Fruit fly (Drosophila melanogaster) whole organism, prepupa: ENCODE data around the gene CG17134.
A peak's percentile ranks its signal among the peaks of the same experiment; 100 is the strongest.

Source experiments
- Blimp-1 ChIP-seq: fragments of 200-800 bp; sonication (Bioruptor generic); optimal IDR thresholded peaks from 3 replicates; lab custom pipeline; 2017; ENCODE audit warnings: missing biosample characterization, missing genetic modification characterization, mild to moderate bottlenecking, moderate library complexity, missing genetic modification reagents
- CG10631 ChIP-seq: fragments of 200-800 bp; sonication (Bioruptor generic); optimal IDR thresholded peaks from 2 replicates; lab custom pipeline; 2016; ENCODE audit warnings: missing biosample characterization, missing genetic modification characterization
- CG11294 ChIP-seq: fragments of 200-800 bp; sonication (Bioruptor generic); IDR thresholded peaks from 2 replicates; pipeline ENCODE4 v1.3.6; 2022; ENCODE audit warnings: missing biosample characterization, missing genetic modification characterization
- CG11762 ChIP-seq: fragments of 200-800 bp; sonication (Bioruptor generic); optimal IDR thresholded peaks from 3 replicates; lab custom pipeline; 2016; ENCODE audit warnings: missing biosample characterization, missing genetic modification characterization; ENCODE audit not compliant: insufficient read depth
- CG11902 ChIP-seq: fragments of 200-800 bp; sonication (Bioruptor generic); optimal IDR thresholded peaks from 3 replicates; lab custom pipeline; 2016; ENCODE audit warnings: missing biosample characterization, missing genetic modification characterization
- CG15336 ChIP-seq: fragments of 200-800 bp; sonication (Bioruptor generic); IDR thresholded peaks from 2 replicates; pipeline ENCODE4 v1.3.6; 2022; ENCODE audit warnings: missing biosample characterization, missing genetic modification characterization
- CG1621 ChIP-seq: fragments of 200-800 bp; sonication (Bioruptor generic); optimal IDR thresholded peaks from 3 replicates; lab custom pipeline; 2018; ENCODE audit warnings: missing biosample characterization, mild to moderate bottlenecking, missing genetic modification characterization
- CG3032 ChIP-seq: fragments of 200-800 bp; optimal IDR thresholded peaks from 2 replicates; lab custom pipeline; 2019; ENCODE audit warnings: missing biosample characterization, mild to moderate bottlenecking, missing genetic modification characterization, moderate library complexity
- CG3919 ChIP-seq: fragments of 200-800 bp; sonication (Bioruptor generic); optimal IDR thresholded peaks from 3 replicates; lab custom pipeline; 2016; ENCODE audit warnings: missing biosample characterization, missing genetic modification characterization
- CG6792 ChIP-seq: fragments of 200-800 bp; sonication (Bioruptor generic); optimal IDR thresholded peaks from 3 replicates; lab custom pipeline; 2016; ENCODE audit warnings: missing biosample characterization, missing genetic modification characterization
- CG6808 ChIP-seq: fragments of 200-800 bp; sonication (Bioruptor generic); optimal IDR thresholded peaks from 3 replicates; lab custom pipeline; 2017; ENCODE audit warnings: missing biosample characterization, missing genetic modification characterization, mild to moderate bottlenecking, moderate library complexity, missing genetic modification reagents
- CG6854 ChIP-seq: fragments of 200-800 bp; sonication (Bioruptor generic); optimal IDR thresholded peaks from 2 replicates; lab custom pipeline; 2017; ENCODE audit warnings: missing biosample characterization, mild to moderate bottlenecking, missing genetic modification characterization
- CG7368 ChIP-seq: fragments of 200-800 bp; sonication (Bioruptor generic); optimal IDR thresholded peaks from 3 replicates; lab custom pipeline; 2016; ENCODE audit warnings: missing biosample characterization, missing genetic modification characterization
- CG8119 ChIP-seq: fragments of 200-800 bp; sonication (Bioruptor generic); IDR thresholded peaks from 3 replicates; pipeline ENCODE4 v1.3.6; 2022; ENCODE audit warnings: missing biosample characterization, missing genetic modification characterization
- CG8319 ChIP-seq: fragments of 200-800 bp; sonication (Bioruptor generic); optimal IDR thresholded peaks from 3 replicates; lab custom pipeline; 2016; ENCODE audit warnings: missing biosample characterization, missing genetic modification characterization
- CG8632 ChIP-seq: fragments of 200-800 bp; sonication (Bioruptor generic); optimal IDR thresholded peaks from 3 replicates; lab custom pipeline; 2016; ENCODE audit warnings: missing biosample characterization, missing genetic modification characterization
- CG9139 ChIP-seq: fragments of 200-800 bp; sonication (Bioruptor generic); optimal IDR thresholded peaks from 3 replicates; lab custom pipeline; 2017; ENCODE audit warnings: missing biosample characterization, mild to moderate bottlenecking, missing genetic modification characterization
- Eip78C ChIP-seq: fragments of 200-800 bp; sonication (Bioruptor generic); peaks from one replicate; lab custom pipeline; 2016; ENCODE audit warnings: missing biosample characterization, missing genetic modification characterization
- Ets21C ChIP-seq: fragments of 200-800 bp; sonication (Bioruptor generic); optimal IDR thresholded peaks from 3 replicates; lab custom pipeline; 2016; ENCODE audit warnings: missing biosample characterization, missing genetic modification characterization
- Ets96B ChIP-seq: fragments of 200-800 bp; optimal IDR thresholded peaks from 2 replicates; lab custom pipeline; 2019; ENCODE audit warnings: missing biosample characterization, mild to moderate bottlenecking, missing genetic modification characterization, moderate library complexity
- Hr38 ChIP-seq: sonication (Bioruptor generic); optimal IDR thresholded peaks from 2 replicates; lab custom pipeline; 2016; ENCODE audit warnings: missing biosample characterization, missing genetic modification characterization
- Hr39 ChIP-seq: fragments of 200-800 bp; sonication (Bioruptor generic); optimal IDR thresholded peaks from 2 replicates; lab custom pipeline; 2016; ENCODE audit warnings: missing biosample characterization, missing genetic modification characterization
- Hr4 ChIP-seq: fragments of 200-800 bp; sonication (Bioruptor generic); optimal IDR thresholded peaks from 3 replicates; lab custom pipeline; 2016; ENCODE audit warnings: missing biosample characterization, missing genetic modification characterization
- Met ChIP-seq: fragments of 200-800 bp; sonication (Bioruptor generic); optimal IDR thresholded peaks from 3 replicates; lab custom pipeline; 2016; ENCODE audit warnings: missing biosample characterization, missing genetic modification characterization
- OdsH ChIP-seq: fragments of 200-800 bp; sonication (Bioruptor generic); optimal IDR thresholded peaks from 3 replicates; lab custom pipeline; 2016; ENCODE audit warnings: missing biosample characterization, missing genetic modification characterization
- Smox ChIP-seq: fragments of 200-800 bp; sonication (Bioruptor generic); optimal IDR thresholded peaks from 3 replicates; lab custom pipeline; 2016; ENCODE audit warnings: missing biosample characterization, missing genetic modification characterization
- Sox102F ChIP-seq: fragments of 200-800 bp; sonication (Bioruptor generic); optimal IDR thresholded peaks from 2 replicates; lab custom pipeline; 2016; ENCODE audit warnings: missing biosample characterization, mild to moderate bottlenecking, missing genetic modification characterization
- Sox14 ChIP-seq: fragments of 200-800 bp; sonication (Bioruptor generic); optimal IDR thresholded peaks from 3 replicates; lab custom pipeline; 2016; ENCODE audit warnings: missing biosample characterization, missing genetic modification characterization
- achi ChIP-seq: fragments of 200-800 bp; sonication (Bioruptor generic); optimal IDR thresholded peaks from 3 replicates; lab custom pipeline; 2016; ENCODE audit warnings: missing biosample characterization, missing genetic modification characterization
- acj6 ChIP-seq: fragments of 200-800 bp; sonication (Bioruptor generic); optimal IDR thresholded peaks from 3 replicates; lab custom pipeline; 2016; ENCODE audit warnings: missing biosample characterization, missing genetic modification characterization
- cyc ChIP-seq: fragments of 200-800 bp; sonication (Bioruptor generic); optimal IDR thresholded peaks from 3 replicates; lab custom pipeline; 2016; ENCODE audit warnings: missing biosample characterization, missing genetic modification characterization
- dac ChIP-seq: fragments of 200-800 bp; sonication (Bioruptor generic); optimal IDR thresholded peaks from 2 replicates; lab custom pipeline; 2017; ENCODE audit warnings: missing biosample characterization, mild to moderate bottlenecking, missing genetic modification characterization
- eg ChIP-seq: fragments of 200-800 bp; sonication (Bioruptor generic); IDR thresholded peaks from 3 replicates; pipeline ENCODE4 v1.3.6; 2022; ENCODE audit warnings: missing biosample characterization, missing genetic modification characterization
- esn ChIP-seq: fragments of 200-800 bp; sonication (Bioruptor generic); optimal IDR thresholded peaks from 2 replicates; lab custom pipeline; 2016; ENCODE audit warnings: missing biosample characterization, mild to moderate bottlenecking, missing genetic modification characterization, moderate library complexity
- fd59A ChIP-seq: fragments of 200-800 bp; sonication (Bioruptor generic); optimal IDR thresholded peaks from 2 replicates; lab custom pipeline; 2017; ENCODE audit warnings: missing biosample characterization, mild to moderate bottlenecking, missing genetic modification characterization, missing genetic modification reagents
- fd85E ChIP-seq: fragments of 200-800 bp; sonication (Bioruptor generic); optimal IDR thresholded peaks from 3 replicates; lab custom pipeline; 2016; ENCODE audit warnings: missing biosample characterization, missing genetic modification characterization
- fkh ChIP-seq: fragments of 200-800 bp; sonication (Bioruptor generic); optimal IDR thresholded peaks from 3 replicates; lab custom pipeline; 2017; ENCODE audit warnings: missing biosample characterization, mild to moderate bottlenecking, missing genetic modification characterization, moderate library complexity
- lz ChIP-seq: fragments of 200-800 bp; sonication (Bioruptor generic); optimal IDR thresholded peaks from 3 replicates; lab custom pipeline; 2016; ENCODE audit warnings: missing biosample characterization, missing genetic modification characterization
- net ChIP-seq: fragments of 200-800 bp; sonication (Bioruptor generic); optimal IDR thresholded peaks from 3 replicates; lab custom pipeline; 2016; ENCODE audit warnings: missing biosample characterization, missing genetic modification characterization
- pdm3 ChIP-seq: fragments of 200-800 bp; sonication (Bioruptor generic); optimal IDR thresholded peaks from 3 replicates; lab custom pipeline; 2016; ENCODE audit warnings: missing biosample characterization, missing genetic modification characterization
- salr ChIP-seq, 2 experiments: fragments of 200-800 bp; sonication (Bioruptor generic); optimal IDR thresholded peaks; 3 replicates each; lab custom pipeline; 2016 to 2018; ENCODE audit warnings: missing biosample characterization in 2 of 2, missing genetic modification characterization in 2 of 2, mild to moderate bottlenecking in 1 of 2
- ss ChIP-seq, 2 experiments: fragments of 200-800 bp; sonication (Bioruptor generic); optimal IDR thresholded peaks; 2 replicates in 1 of 2; 3 replicates in 1 of 2; lab custom pipeline; 2017 to 2018; ENCODE audit warnings: mild to moderate bottlenecking in 2 of 2, missing biosample characterization in 2 of 2, missing genetic modification characterization in 2 of 2, moderate library complexity in 1 of 2
- svp ChIP-seq: fragments of 200-800 bp; sonication (Bioruptor generic); peaks from one replicate; lab custom pipeline; 2016; ENCODE audit warnings: missing biosample characterization, missing genetic modification characterization
- topi ChIP-seq: fragments of 200-800 bp; sonication (Bioruptor generic); optimal IDR thresholded peaks from 3 replicates; lab custom pipeline; 2016; ENCODE audit warnings: missing biosample characterization, missing genetic modification characterization
- vri ChIP-seq: fragments of 200-800 bp; sonication (Bioruptor generic); optimal IDR thresholded peaks from 3 replicates; lab custom pipeline; 2016; ENCODE audit warnings: missing biosample characterization, mild to moderate bottlenecking, missing genetic modification characterization

The CG17134 gene

DNA sequence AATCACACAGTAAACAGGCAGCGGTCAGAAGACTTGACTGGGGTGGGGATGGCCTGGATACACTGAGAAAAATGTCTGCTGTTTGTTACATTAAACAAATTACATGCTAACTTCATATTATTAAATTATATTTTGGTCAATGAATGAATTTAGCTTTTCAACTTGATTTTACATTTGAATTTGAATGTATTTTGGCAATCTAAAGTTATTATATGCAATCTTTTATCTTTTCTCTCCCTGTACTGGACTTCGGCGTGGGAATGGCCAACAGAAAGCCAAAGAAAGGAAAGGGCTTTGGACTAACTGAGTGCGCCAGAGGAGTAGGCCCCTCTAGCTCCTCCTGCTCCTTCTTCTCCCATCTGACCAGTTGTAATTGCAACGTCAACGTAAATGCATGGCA, 29.2 kb upstream of the CG17134 start (continued):
- TF ChIP-seq CG6808, result peak; percentile 57
- TF ChIP-seq CG11902 (GFP tag; lab: Kevin White, UChicago), result peak; percentile 38
- TF ChIP-seq Smox (GFP tag; lab: Kevin White, UChicago), result peak; percentile 80
- TF ChIP-seq Ets21C (GFP tag; lab: Kevin White, UChicago), result peak; percentile 51
- peak in 1 of 2 experiments; percentile 13 for TF ChIP-seq salr (GFP tag; optimal IDR thresholded peaks at IDR 0.05; lab: Kevin White, UChicago)
- TF ChIP-seq vri (GFP tag; lab: Kevin White, UChicago), result peak; percentile 43
- peak; percentile 50 for TF ChIP-seq Blimp-1 (GFP tag; lab: Kevin White, UChicago)
- peak; percentile 42 for TF ChIP-seq Ets96B (tag; lab: Kevin White, UChicago)
- TF ChIP-seq CG1621, result peak; percentile 14
- peak in 1 of 2 experiments; percentile 49 for TF ChIP-seq ss (GFP tag; optimal IDR thresholded peaks at IDR 0.05; lab: Kevin White, UChicago)
- no peak for TF ChIP-seq CG11762 (GFP tag; lab: Kevin White, UChicago)
- no peak for TF ChIP-seq CG8632 (GFP tag; lab: Kevin White, UChicago)
- no peak for TF ChIP-seq Hr38 (GFP tag; lab: Kevin White, UChicago)
- TF ChIP-seq achi, result peak; percentile 56
- no peak for TF ChIP-seq fkh (GFP tag; lab: Kevin White, UChicago)
- peak; percentile 49 for TF ChIP-seq CG7368 (GFP tag; lab: Kevin White, UChicago)
- TF ChIP-seq pdm3 (GFP tag; lab: Kevin White, UChicago), result peak; percentile 38
- TF ChIP-seq CG8119, result peak; percentile 72
- peak; percentile 65 for TF ChIP-seq Hr39 (GFP tag; lab: Kevin White, UChicago)
- peak; percentile 46 for TF ChIP-seq CG3032 (tag; lab: Kevin White, UChicago)
- 0 out of 2 replicates have a peak, but pooled peaks have one; percentile 22 for TF ChIP-seq CG11294 (GFP tag; lab: Robert Waterston, UW)
- TF ChIP-seq fd85E, result no peak
- TF ChIP-seq topi (GFP tag; lab: Kevin White, UChicago), result peak; percentile 69
- peak; percentile 78 for TF ChIP-seq Met
- peak; percentile 74 for TF ChIP-seq lz (GFP tag; lab: Kevin White, UChicago)
- TF ChIP-seq CG6792 (GFP tag; lab: Kevin White, UChicago), result peak; percentile 62
- TF ChIP-seq net (GFP tag; lab: Kevin White, UChicago), result peak; percentile 46
- TF ChIP-seq dac (GFP tag; lab: Kevin White, UChicago), result no peak
- peak; percentile 74 for TF ChIP-seq cyc (GFP tag; lab: Kevin White, UChicago)
- TF ChIP-seq esn (GFP tag; lab: Kevin White, UChicago), result peak; percentile 79
- TF ChIP-seq CG8319 (GFP tag; lab: Kevin White, UChicago), result peak; percentile 2

DNA sequence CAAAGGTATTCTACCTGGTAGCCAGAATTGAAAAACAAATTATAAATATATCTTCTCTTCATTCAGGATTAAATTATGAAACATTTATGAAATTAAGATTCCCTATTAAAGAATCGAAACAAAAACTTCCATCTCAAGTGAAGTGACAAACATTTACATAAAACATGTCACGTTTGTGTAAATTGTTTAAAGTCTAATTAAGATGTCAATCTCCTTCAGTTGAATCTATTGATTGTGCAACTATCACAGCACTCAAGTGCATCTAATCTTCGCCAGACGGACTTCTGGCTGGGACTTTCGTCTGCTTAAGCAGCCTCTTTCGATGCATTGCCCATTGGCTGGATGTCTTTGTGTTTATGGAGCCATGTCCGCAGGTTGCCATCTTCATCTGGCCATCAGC, 28.4 kb upstream of the CG17134 start:
- TF ChIP-seq Smox (GFP tag; lab: Kevin White, UChicago), result peak; percentile 7
- TF ChIP-seq esn (GFP tag; lab: Kevin White, UChicago), result peak; percentile 6
- TF ChIP-seq CG10631, result peak; percentile 28
- peak; percentile 12 for TF ChIP-seq CG3032 (tag; lab: Kevin White, UChicago)
- no peak for TF ChIP-seq Sox102F (GFP tag; lab: Kevin White, UChicago)
- TF ChIP-seq CG3919 (GFP tag; lab: Kevin White, UChicago), result peak; percentile 3
- TF ChIP-seq Eip78C (GFP tag; lab: Kevin White, UChicago), result peak; percentile 68
- TF ChIP-seq Sox14 (GFP tag; lab: Kevin White, UChicago), result peak; percentile 18
- TF ChIP-seq Met, result peak; percentile 33
- TF ChIP-seq Ets21C (GFP tag; lab: Kevin White, UChicago), result no peak
- no peak for TF ChIP-seq vri (GFP tag; lab: Kevin White, UChicago)
- peak; percentile 44 for TF ChIP-seq svp (GFP tag; lab: Kevin White, UChicago)

DNA sequence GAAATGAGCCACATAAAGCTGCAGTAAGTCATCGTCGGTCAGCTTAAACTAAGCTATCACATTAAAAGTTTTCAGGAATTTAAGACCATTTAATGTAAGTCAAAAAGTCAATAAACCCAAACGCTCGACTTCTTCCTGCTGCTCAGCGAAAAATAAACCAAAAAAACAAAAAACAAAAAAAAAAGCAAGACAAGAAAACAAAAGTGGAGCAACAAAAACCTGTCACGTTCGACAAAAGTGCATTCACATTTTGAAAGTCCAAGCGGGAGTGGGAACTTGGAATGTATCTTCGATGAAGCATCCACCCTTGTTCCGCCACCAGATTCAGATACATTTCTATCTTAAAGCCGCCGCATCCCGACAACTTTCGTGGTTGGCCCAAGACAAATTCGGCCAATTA, 26.5 kb upstream of the CG17134 start:
- TF ChIP-seq CG6854 (peak; percentile 77), OdsH (GFP tag; lab: Kevin White, UChicago) (no peak), ss (GFP tag; optimal IDR thresholded peaks at IDR 0.05; lab: Kevin White, UChicago) (peak; percentile 20 to 70), CG9139 (GFP tag; lab: Kevin White, UChicago) (peak; percentile 63), CG6808 (peak; percentile 55), CG10631 (no peak), pdm3 (GFP tag; lab: Kevin White, UChicago) (no peak), Eip78C (GFP tag; lab: Kevin White, UChicago) (peak; percentile 75), Hr4 (GFP tag; lab: Kevin White, UChicago) (no peak), topi (GFP tag; lab: Kevin White, UChicago) (no peak), fd85E (no peak), Smox (GFP tag; lab: Kevin White, UChicago) (no peak), CG3919 (GFP tag; lab: Kevin White, UChicago) (peak; percentile 19), CG7368 (GFP tag; lab: Kevin White, UChicago) (no peak), svp (GFP tag; lab: Kevin White, UChicago) (no peak), lz (GFP tag; lab: Kevin White, UChicago) (peak; percentile 5), fkh (GFP tag; lab: Kevin White, UChicago) (no peak), acj6 (GFP tag; lab: Kevin White, UChicago) (no peak), fd59A (GFP tag; lab: Kevin White, UChicago) (no peak), Blimp-1 (GFP tag; lab: Kevin White, UChicago) (peak; percentile 44), CG1621 (no peak), Sox102F (GFP tag; lab: Kevin White, UChicago) (peak; percentile 51), CG15336 (GFP tag; lab: Robert Waterston, UW) (no peak), CG8119 (no peak), eg (GFP tag; lab: Robert Waterston, UW) (no peak)
